Worm (Caenorhabditis elegans): Measurements from ENCODE around the gene C06C3.7.

The C06C3.7 gene

DNA sequence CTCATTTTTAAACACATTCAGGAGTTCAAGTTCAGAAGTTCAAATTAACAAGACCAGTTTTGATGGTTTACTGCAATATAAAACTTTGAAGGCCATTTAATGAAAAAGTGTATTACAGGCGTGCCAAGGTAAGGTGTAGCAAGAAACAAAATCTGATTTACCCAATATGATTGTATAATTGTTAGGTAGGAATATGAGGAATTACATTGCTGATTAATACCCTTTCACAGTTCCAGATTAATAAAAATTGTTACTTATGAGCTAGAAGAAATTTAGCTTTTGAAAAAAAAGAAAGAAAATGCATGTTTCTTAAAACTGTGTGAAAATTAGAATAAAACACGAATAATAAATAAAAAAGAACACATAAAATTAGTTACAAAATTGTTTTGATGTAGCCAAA lies 48.3 kb downstream of the C06C3.7 start, which contains the start of gene kin-15:
TSS of gene kin-15 (minus strand) at position 101 of the 400 bp plus-strand sequence.
- TF ChIP-seq lir-1 (GFP tag; conservative IDR thresholded peaks at IDR 0.05) (no peak), ceh-79 (tag; optimal IDR thresholded peaks at IDR 0.05) (no peak), snpc-1.1 (tag; optimal IDR thresholded peaks at IDR 0.05; ENCODE audit: insufficient read depth) (no peak), tbx-9 (tag; optimal IDR thresholded peaks at IDR 0.05; ENCODE audit: borderline replicate concordance) (no peak), nhr-80 (tag; optimal IDR thresholded peaks at IDR 0.05) (no peak), B0261.1 (tag; optimal IDR thresholded peaks at IDR 0.05) (no peak), athp-1 (tag; optimal IDR thresholded peaks at IDR 0.05) (no peak)

DNA sequence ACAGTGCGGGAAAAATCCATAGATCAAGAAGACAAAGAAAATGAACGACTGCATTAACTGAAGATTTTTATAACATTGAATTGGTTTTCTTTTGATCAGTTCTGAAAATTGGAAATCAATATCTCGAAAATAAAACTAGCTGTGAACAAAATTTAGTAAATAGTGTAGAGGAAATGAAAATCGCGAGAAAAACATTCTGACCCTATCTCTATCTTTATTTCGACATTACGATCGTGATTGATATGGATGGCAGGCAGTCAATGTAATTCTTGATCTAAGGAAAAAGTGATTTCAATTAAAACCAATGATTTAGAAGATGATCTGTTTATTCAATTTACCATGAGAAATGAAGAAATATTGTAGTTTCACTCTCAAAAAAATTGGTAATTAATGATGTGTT lies 50.7 kb downstream of the C06C3.7 start, which contains the start of gene kin-16:
TSS of gene kin-16 (minus strand) at position 101 of the 400 bp plus-strand sequence.
- TF ChIP-seq cebp-2 (GFP tag; IDR thresholded peaks at IDR 0.05) = no peak
- TF ChIP-seq madf-10 (tag; optimal IDR thresholded peaks at IDR 0.05) = no peak
- no peak for TF ChIP-seq ceh-27 (GFP tag; optimal IDR thresholded peaks at IDR 0.05)
- TF ChIP-seq snpc-1.3 (tag; optimal IDR thresholded peaks at IDR 0.05; ENCODE audit: insufficient read depth) = no peak
- TF ChIP-seq hrde-1 (tag; optimal IDR thresholded peaks at IDR 0.05; ENCODE audit: borderline replicate concordance) = no peak
- TF ChIP-seq somi-1 (GFP tag; optimal IDR thresholded peaks at IDR 0.05) = no peak
- TF ChIP-seq F57C9.4 (tag; optimal IDR thresholded peaks at IDR 0.05) = no peak
- no peak for TF ChIP-seq nhr-90 (tag; optimal IDR thresholded peaks at IDR 0.05)
- no peak for TF ChIP-seq hmg-1.2 (GFP tag; IDR thresholded peaks at IDR 0.05)
- TF ChIP-seq let-526 (GFP tag; IDR thresholded peaks at IDR 0.05) = no peak
- TF ChIP-seq nhr-120 (GFP tag; IDR thresholded peaks at IDR 0.05) = no peak
